Fruit fly (Drosophila melanogaster): Measurements from ENCODE around the gene CG31441.

- TF ChIP-seq eve (GFP tag; optimal IDR thresholded peaks at IDR 0.05) (no peak), chn (GFP tag; optimal IDR thresholded peaks at IDR 0.05) (no peak), Hmx (GFP tag; optimal IDR thresholded peaks at IDR 0.05) (no peak), CG12236 (GFP tag; optimal IDR thresholded peaks at IDR 0.05) (no peak), CG8359 (GFP tag; optimal IDR thresholded peaks at IDR 0.05; ENCODE audit: borderline replicate concordance) (no peak), Sox100B (GFP tag; optimal IDR thresholded peaks at IDR 0.05) (no peak), CG1832 (GFP tag; optimal IDR thresholded peaks at IDR 0.05) (no peak), gsb (GFP tag; IDR thresholded peaks at IDR 0.05) (no peak), Stat92E (GFP tag; optimal IDR thresholded peaks at IDR 0.05) (no peak), dan (GFP tag; IDR thresholded peaks at IDR 0.05) (no peak), pan (optimal IDR thresholded peaks at IDR 0.05) (no peak), pan (GFP tag; optimal IDR thresholded peaks at IDR 0.05 in 1 of 2, IDR thresholded peaks at IDR 0.05 in 1 of 2) (peak in 1 of 2 experiments; percentile 23), CG13123 (GFP tag; optimal IDR thresholded peaks at IDR 0.05) (no peak), CG4328 (GFP tag; optimal IDR thresholded peaks at IDR 0.05) (no peak), CG34422 (GFP tag; IDR thresholded peaks at IDR 0.05) (peak; percentile 54; the same call in 1 of the 3 replicates)
Observed at dm6 chr3R:11237598-11237997, 1.5 kb downstream of the CG31441 start, which contains the start of gene CG31388.

Data from whole organism, embryonic.